Fruit fly (Drosophila melanogaster) whole organism: Measurements from ENCODE around the gene Teh3.

Source experiments
- CG8478 ChIP-seq: fragments of >200 bp; optimal IDR thresholded peaks from 2 replicates; lab custom pipeline; 2018; ENCODE audit warnings: inconsistent platforms
- Dll ChIP-seq: fragments of >200 bp; optimal IDR thresholded peaks from 2 replicates; lab custom pipeline; 2017
- EcR ChIP-seq, 2 experiments: fragments of >200 bp; optimal IDR thresholded peaks; 2 replicates each; lab custom pipeline; 2017; ENCODE audit warnings: missing biosample characterization in 2 of 2, missing genetic modification characterization in 2 of 2, missing genetic modification reagents in 2 of 2
- pan ChIP-seq: fragments of >200 bp; optimal IDR thresholded peaks from 2 replicates; lab custom pipeline; 2017
- psq ChIP-seq: fragments of >200 bp; optimal IDR thresholded peaks from 2 replicates; lab custom pipeline; 2017
- usp ChIP-seq: fragments of >200 bp; optimal IDR thresholded peaks from 2 replicates; lab custom pipeline; 2017; ENCODE audit warnings: missing biosample characterization, missing genetic modification characterization, mixed read lengths

Teh3 gene

DNA sequence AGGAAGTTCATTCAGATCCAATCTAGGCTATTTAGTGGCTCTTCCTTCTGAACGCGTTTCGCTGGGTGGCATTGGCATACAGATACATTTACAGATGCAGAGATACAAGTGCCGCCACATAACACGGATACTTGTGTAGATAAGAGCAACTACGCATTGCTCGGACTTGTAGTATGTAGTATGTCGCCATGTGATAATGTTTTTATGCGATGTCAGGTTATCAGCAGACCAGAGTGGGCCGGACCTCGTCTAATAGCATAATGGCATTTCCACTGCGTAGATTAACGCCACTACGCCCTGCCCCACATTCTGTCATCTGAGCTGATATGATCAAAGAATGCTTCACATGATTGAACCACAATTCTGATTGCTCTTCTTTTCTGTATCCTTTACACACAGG, 37.3 kb upstream of the Teh3 start:
- no peak for TF ChIP-seq Dll (lab: Kevin White, UChicago)
- TF ChIP-seq EcR (GFP tag; optimal IDR thresholded peaks at IDR 0.05; lab: Kevin White, UChicago) = no peak
- no peak for TF ChIP-seq pan
- TF ChIP-seq psq (lab: Kevin White, UChicago) = no peak
- no peak for TF ChIP-seq usp (GFP tag; lab: Kevin White, UChicago)
- TF ChIP-seq CG8478 (lab: Kevin White, UChicago) = no peak

DNA sequence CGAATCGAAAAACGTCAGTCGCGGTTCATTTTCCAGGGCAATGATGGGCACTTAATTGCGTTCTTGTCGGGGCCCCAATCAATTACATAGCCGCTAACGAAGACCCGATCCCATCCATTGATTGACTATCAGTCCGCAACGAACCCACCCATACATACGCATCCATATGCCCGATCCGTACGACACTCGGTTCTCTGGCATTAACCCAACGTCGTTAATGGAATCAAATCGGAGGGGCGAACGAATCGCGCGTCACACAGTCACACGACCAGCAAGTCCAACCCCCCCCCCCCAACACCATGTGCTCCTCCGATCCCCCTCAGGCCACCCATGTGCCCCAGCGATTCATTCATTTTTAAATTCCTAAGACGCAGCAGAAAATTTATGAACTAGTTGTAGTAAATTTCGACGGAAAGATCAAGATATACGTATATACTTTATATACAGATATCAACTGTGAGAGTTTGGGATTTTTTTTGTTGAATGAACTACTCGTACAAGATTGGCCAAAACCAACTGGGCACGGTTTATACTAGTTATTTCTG, 36.8 kb upstream of the Teh3 start:
- TF ChIP-seq Dll (lab: Kevin White, UChicago) (no peak), psq (lab: Kevin White, UChicago) (no peak), CG8478 (lab: Kevin White, UChicago) (no peak), pan (no peak), EcR (GFP tag; optimal IDR thresholded peaks at IDR 0.05; lab: Kevin White, UChicago) (no peak)

DNA sequence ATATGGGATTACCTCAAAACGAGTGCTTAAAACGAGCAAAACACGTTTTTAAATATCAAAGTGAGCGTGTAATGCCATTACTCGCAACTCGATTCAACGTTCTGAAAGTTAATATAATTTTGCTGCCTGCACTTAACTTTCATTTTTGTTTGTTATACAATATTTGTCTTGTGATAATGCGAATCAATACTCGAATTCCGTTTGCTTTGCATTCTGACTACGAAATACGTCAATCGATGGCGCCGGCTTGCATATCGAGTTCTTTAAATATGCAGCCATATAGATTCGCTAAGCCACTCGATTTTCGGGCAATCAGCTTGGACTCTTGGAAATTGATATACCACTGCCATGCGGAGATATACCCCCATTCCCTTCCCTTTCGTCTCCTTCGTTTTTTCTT, 36.2 kb upstream of the Teh3 start:
- TF ChIP-seq Dll (lab: Kevin White, UChicago) (no peak), CG8478 (lab: Kevin White, UChicago) (no peak), pan (no peak), psq (lab: Kevin White, UChicago) (no peak), EcR (GFP tag; optimal IDR thresholded peaks at IDR 0.05; lab: Kevin White, UChicago) (no peak), usp (GFP tag; lab: Kevin White, UChicago) (no peak)

DNA sequence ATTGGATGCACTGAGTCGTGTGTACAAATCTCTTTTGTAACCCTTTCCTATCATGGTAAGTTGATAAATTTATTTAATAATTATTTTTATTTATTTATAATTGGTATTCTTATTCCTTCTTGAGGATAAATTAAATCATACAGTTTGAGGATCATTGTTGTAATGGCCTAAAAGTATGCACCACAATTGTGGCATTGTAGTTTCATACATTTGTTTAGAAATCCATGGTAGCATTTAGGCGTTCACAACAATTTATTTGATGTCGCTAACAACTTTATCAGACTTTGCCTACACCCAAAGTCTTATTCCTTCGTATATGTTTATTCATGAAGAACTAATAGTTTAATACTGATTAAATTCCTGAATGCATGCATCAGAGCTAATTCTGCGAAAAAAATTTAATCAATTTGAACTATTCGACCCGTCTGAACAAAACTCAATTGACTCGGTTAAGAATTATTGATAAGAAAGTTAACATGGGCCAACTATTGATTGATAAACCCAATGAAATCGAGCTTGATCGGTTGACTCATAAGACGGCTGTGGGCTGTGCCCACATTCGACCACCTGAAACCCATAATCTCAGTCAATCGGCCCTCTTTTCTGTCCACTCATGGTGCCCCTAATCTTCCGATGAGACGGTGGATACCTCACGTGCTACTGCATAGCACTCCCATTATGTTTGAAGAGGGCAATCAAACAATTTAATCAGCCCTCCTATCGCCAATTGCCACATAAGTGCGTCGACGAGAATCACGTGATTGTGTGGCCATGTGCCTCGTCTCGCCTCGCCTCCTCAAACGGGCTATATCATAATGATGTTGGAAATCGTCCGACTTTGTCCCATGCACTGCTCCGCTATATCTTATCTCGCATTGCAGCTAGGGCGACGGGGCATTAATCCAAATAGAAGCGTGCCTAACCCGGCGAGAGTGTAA, 35.1 kb upstream of the Teh3 start:
- no peak for TF ChIP-seq EcR (GFP tag; optimal IDR thresholded peaks at IDR 0.05; lab: Kevin White, UChicago)

DNA sequence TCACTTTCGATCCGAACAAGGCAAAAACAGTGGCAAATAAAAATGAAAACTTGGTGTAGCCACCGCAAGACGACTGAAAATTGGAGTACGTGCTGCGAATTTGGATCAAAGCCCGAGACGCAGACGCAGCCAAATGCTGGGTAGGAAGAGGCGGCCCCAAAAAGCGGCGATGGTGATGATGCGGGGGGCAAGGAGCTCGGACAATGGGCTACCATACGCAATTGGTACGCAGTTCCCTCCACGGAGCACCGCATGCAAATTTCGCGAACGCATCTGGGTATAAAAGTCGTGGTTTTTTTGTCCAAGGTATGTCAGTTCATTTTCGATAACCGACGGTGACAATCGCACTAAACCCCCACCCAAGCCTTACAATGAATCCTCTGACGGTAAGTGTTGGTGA, 30.6 kb upstream of the Teh3 start, which contains the start of gene Cpr64Ad:
Cpr64Ad (plus strand) TSS at position 301 of the 400 bp plus-strand sequence.
- no peak for TF ChIP-seq Dll (lab: Kevin White, UChicago)
- no peak for TF ChIP-seq pan
- no peak for TF ChIP-seq usp (GFP tag; lab: Kevin White, UChicago)
- TF ChIP-seq psq (lab: Kevin White, UChicago) = no peak
- TF ChIP-seq EcR (GFP tag; optimal IDR thresholded peaks at IDR 0.05; lab: Kevin White, UChicago) = no peak
- TF ChIP-seq CG8478 (lab: Kevin White, UChicago) = no peak

DNA sequence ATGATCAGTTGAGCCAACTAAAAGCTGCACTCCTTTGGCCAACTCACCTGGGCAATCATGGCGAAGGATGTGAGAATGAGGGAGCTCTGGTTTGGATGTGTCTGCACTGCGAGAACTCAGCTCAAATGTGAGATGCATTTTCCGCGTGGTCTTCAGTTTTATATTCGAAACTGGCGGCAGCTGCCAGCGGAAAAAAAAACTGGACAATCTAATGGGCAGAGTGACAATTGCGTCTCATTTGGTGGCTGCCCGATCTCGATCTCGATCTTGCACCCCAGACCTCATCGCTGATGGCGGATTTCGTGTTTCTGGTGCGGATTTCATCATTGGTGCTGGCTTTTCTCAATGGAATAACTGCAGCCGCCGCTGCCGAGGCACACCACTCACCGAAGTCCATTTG, 28.4 kb upstream of the Teh3 start, which contains the start of gene Cpr64Ac:
Cpr64Ac (minus strand) TSS at position 101 of the 400 bp plus-strand sequence.
- no peak for TF ChIP-seq psq (lab: Kevin White, UChicago)
- no peak for TF ChIP-seq usp (GFP tag; lab: Kevin White, UChicago)
- TF ChIP-seq pan = no peak
- TF ChIP-seq Dll (lab: Kevin White, UChicago) = no peak
- TF ChIP-seq CG8478 (lab: Kevin White, UChicago) = no peak
- no peak for TF ChIP-seq EcR (GFP tag; optimal IDR thresholded peaks at IDR 0.05; lab: Kevin White, UChicago)

DNA sequence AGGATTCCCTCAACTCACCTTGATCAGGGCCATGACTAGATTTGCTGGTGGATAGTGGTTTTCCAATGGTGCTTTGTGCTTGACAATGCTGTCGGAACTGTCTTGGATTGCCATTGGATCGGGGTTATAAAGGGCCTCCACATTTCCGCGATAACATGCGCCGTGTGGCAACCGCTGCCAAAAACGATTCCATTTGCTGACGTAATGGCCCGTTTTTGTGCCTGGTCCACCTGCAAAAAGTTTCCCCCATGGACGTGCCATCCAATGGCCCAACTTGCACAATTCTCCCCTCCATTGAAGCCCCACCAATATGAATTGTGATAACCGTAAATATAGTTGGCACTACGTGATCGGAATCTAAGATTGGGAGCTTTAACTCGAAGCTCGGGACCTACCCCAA, 27.0 kb upstream of the Teh3 start, which contains the start of gene Cpr64Ab:
Cpr64Ab (minus strand) TSS at position 101 of the 400 bp plus-strand sequence.
- TF ChIP-seq pan = no peak
- no peak for TF ChIP-seq Dll (lab: Kevin White, UChicago)
- TF ChIP-seq EcR (GFP tag; optimal IDR thresholded peaks at IDR 0.05; lab: Kevin White, UChicago) = no peak
- TF ChIP-seq usp (GFP tag; lab: Kevin White, UChicago) = no peak
- no peak for TF ChIP-seq CG8478 (lab: Kevin White, UChicago)
- TF ChIP-seq psq (lab: Kevin White, UChicago) = no peak

DNA sequence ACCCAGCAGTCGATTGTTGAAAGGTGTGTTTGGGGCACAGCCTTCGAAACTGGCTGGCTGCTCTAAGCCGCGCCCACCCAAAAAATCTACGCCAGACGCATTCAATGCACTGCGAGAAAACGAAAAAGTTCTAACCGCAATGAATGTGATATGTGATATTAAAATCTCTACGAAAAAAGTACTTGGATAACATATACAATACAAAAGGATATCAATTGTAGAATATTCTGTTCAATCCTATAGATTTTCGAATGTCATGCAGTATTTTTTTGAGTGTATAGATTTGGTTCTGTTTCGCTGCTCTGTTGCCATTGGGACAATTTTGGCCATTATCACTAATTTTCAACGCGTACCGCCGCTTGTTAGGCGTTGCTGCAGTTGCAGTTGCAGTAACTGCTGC, 25.3 kb upstream of the Teh3 start:
- TF ChIP-seq EcR (GFP tag; optimal IDR thresholded peaks at IDR 0.05; lab: Kevin White, UChicago) (no peak), pan (no peak), psq (lab: Kevin White, UChicago) (no peak), CG8478 (lab: Kevin White, UChicago) (no peak), usp (GFP tag; lab: Kevin White, UChicago) (no peak), Dll (lab: Kevin White, UChicago) (no peak)

DNA sequence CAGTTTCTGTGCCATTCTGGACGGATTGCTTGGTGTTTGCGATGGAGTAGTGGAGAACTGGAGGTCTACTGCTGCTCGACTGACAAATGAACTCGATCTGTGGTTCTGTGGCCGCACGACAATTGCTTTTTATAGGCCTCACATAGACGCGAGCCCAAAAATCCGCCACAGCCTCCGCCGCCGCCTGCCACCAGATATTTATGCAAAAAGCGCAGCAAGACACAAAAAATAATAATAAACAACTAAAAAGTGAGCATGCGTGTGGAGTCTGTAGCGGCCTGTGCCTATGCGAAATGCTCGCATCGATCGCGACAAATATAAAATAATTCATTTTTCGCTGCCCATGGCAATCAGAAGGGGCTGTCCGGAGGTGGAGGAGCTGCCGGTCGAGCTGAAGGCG, 24.6 kb upstream of the Teh3 start, which contains the start of gene Cpr64Aa:
Cpr64Aa (minus strand) TSS at position 101 of the 400 bp plus-strand sequence.
- TF ChIP-seq psq (lab: Kevin White, UChicago) = no peak
- no peak for TF ChIP-seq usp (GFP tag; lab: Kevin White, UChicago)
- TF ChIP-seq Dll (lab: Kevin White, UChicago) = no peak
- no peak for TF ChIP-seq pan
- TF ChIP-seq CG8478 (lab: Kevin White, UChicago) = no peak
- no peak for TF ChIP-seq EcR (GFP tag; optimal IDR thresholded peaks at IDR 0.05; lab: Kevin White, UChicago)

DNA sequence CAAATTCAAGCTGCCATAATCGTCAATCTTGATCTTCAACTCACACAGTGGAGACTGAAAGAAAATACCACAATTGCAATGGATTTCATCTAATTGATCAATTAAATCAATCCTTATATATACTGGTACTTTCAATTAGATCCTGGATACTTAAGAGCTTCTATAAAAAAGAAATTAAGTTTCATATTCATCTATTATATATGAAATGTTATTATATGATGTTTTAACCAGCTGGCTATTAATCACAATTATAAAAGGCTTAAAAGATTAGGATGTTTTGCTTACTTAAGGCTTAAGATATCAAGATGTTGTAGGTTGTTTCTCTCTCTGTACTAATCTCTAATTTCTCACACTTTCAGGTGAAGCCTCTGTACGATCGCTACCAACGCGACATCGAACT, 20.4 kb upstream of the Teh3 start:
- no peak for TF ChIP-seq pan
- TF ChIP-seq Dll (lab: Kevin White, UChicago) = no peak
- TF ChIP-seq usp (GFP tag; lab: Kevin White, UChicago) = no peak
- no peak for TF ChIP-seq psq (lab: Kevin White, UChicago)
- TF ChIP-seq EcR (GFP tag; optimal IDR thresholded peaks at IDR 0.05; lab: Kevin White, UChicago) = no peak
- TF ChIP-seq CG8478 (lab: Kevin White, UChicago) = no peak

DNA sequence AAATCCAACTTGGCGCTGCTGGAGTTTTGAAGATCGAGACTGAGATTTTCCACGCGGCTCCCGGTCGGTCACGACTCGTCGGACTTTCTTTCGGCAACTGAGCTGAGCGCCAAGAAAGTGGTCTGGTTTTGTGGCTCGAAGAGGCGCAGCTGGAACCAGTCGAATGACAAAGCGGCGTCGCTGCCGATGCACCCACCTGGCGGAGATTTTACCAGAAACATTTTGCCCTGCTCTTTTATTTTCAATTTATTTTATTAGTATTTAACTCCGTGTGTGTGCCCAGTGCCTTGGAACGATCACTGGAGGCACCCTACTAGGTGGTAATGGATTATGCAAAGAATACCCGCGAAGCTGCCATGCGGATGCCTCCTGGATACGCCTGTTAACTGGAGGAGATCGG, 19.8 kb upstream of the Teh3 start, which contains the start of gene CG15005:
CG15005 (minus strand) TSS at position 101 of the 400 bp plus-strand sequence.
- TF ChIP-seq pan (no peak), Dll (lab: Kevin White, UChicago) (no peak), psq (lab: Kevin White, UChicago) (no peak), EcR (GFP tag; optimal IDR thresholded peaks at IDR 0.05; lab: Kevin White, UChicago) (no peak), CG8478 (lab: Kevin White, UChicago) (no peak), usp (GFP tag; lab: Kevin White, UChicago) (no peak)
